Fruit fly (Drosophila melanogaster) whole organism, adult: Measurements from ENCODE around the gene Cpr.

Experiments
- CG11617 ChIP-seq: fragments of 200-800 bp; sonication (Bioruptor generic); optimal IDR thresholded peaks from 2 replicates; lab custom pipeline; 2017; ENCODE audit warnings: mild to moderate bottlenecking, missing biosample characterization, missing genetic modification reagents, missing genetic modification characterization
- CG12768 ChIP-seq: fragments of 200-800 bp; sonication (Bioruptor generic); optimal IDR thresholded peaks from 2 replicates; lab custom pipeline; 2017; ENCODE audit warnings: missing biosample characterization, missing genetic modification characterization, mild to moderate bottlenecking, moderate library complexity, missing genetic modification reagents
- CG14711 ChIP-seq: fragments of 200-800 bp; sonication (Bioruptor generic); optimal IDR thresholded peaks from 2 replicates; lab custom pipeline; 2018; ENCODE audit warnings: missing biosample characterization, mild to moderate bottlenecking, missing genetic modification characterization, moderate library complexity
- CG1620 ChIP-seq: fragments of 200-800 bp; sonication (Bioruptor generic); optimal IDR thresholded peaks from 2 replicates; lab custom pipeline; 2016; ENCODE audit warnings: missing biosample characterization, missing genetic modification characterization
- CG33017 ChIP-seq: fragments of 200-800 bp; sonication (Bioruptor generic); optimal IDR thresholded peaks from 2 replicates; lab custom pipeline; 2018; ENCODE audit warnings: missing biosample characterization, mild to moderate bottlenecking, missing genetic modification characterization, moderate library complexity
- CG5204 ChIP-seq: fragments of 200-800 bp; sonication (Bioruptor generic); optimal IDR thresholded peaks from 2 replicates; lab custom pipeline; 2016; ENCODE audit warnings: missing biosample characterization, missing genetic modification characterization
- CG7101 ChIP-seq: fragments of 200-800 bp; sonication (Bioruptor generic); optimal IDR thresholded peaks from 2 replicates; lab custom pipeline; 2018; ENCODE audit warnings: missing biosample characterization, mild to moderate bottlenecking, missing genetic modification characterization, moderate library complexity
- Clk ChIP-seq: fragments of 200-800 bp; sonication (Bioruptor generic); optimal IDR thresholded peaks from 2 replicates; lab custom pipeline; 2017; ENCODE audit warnings: missing biosample characterization, missing genetic modification characterization
- Hr96 ChIP-seq: fragments of 200-800 bp; sonication (Bioruptor generic); optimal IDR thresholded peaks from 2 replicates; lab custom pipeline; 2016; ENCODE audit warnings: missing biosample characterization, missing genetic modification characterization
- Mnt ChIP-seq: fragments of 200-800 bp; sonication (Bioruptor generic); optimal IDR thresholded peaks from 2 replicates; lab custom pipeline; 2016; ENCODE audit warnings: missing biosample characterization, mild to moderate bottlenecking, missing genetic modification characterization
- cnc ChIP-seq, 2 experiments: fragments of >200 bp; optimal IDR thresholded peaks; 2 replicates each; lab custom pipeline; 2017
- kay ChIP-seq: fragments of 200-800 bp; sonication (Bioruptor generic); peaks from one replicate; lab custom pipeline; 2016; ENCODE audit warnings: missing biosample characterization, missing genetic modification characterization, borderline replicate concordance
- pad ChIP-seq: fragments of 200-800 bp; sonication (Bioruptor generic); optimal IDR thresholded peaks from 3 replicates; lab custom pipeline; 2017; ENCODE audit warnings: missing biosample characterization, missing genetic modification characterization, mild to moderate bottlenecking, moderate library complexity, missing genetic modification reagents
- toe ChIP-seq: fragments of 200-800 bp; sonication (Bioruptor generic); optimal IDR thresholded peaks from 2 replicates; lab custom pipeline; 2016; ENCODE audit warnings: missing biosample characterization, missing genetic modification characterization

- TF ChIP-seq CG7101 (tag; lab: Kevin White, UChicago) (no peak), kay (GFP tag; lab: Kevin White, UChicago) (no peak), CG5204 (GFP tag; lab: Kevin White, UChicago) (no peak), Mnt (no peak), CG12768 (GFP tag; lab: Kevin White, UChicago) (no peak), pad (no peak), cnc (optimal IDR thresholded peaks at IDR 0.05; lab: Kevin White, UChicago) (no peak), CG1620 (GFP tag; lab: Kevin White, UChicago) (no peak), CG33017 (tag; lab: Kevin White, UChicago) (no peak), Hr96 (GFP tag; lab: Kevin White, UChicago) (no peak), CG14711 (tag; lab: Kevin White, UChicago) (no peak), toe (GFP tag; lab: Kevin White, UChicago) (no peak), CG11617 (no peak), Clk (no peak)
These were observed 30.0 kb upstream of the Cpr start, which contains the start of the genes CG43922 and CG13984 for dm6 chr2L:6308651-6309050.
